Fruit fly (Drosophila melanogaster) whole organism, embryonic: ENCODE measurements around the gene CG12289.

Experiments used
- Atf-2 ChIP-seq: fragments of 200-800 bp; sonication (Bioruptor generic); optimal IDR thresholded peaks from 2 replicates; lab custom pipeline; 2016; ENCODE audit warnings: missing biosample characterization, missing genetic modification characterization
- Blimp-1 ChIP-seq: fragments of 200-800 bp; sonication (Bioruptor generic); optimal IDR thresholded peaks from 3 replicates; lab custom pipeline; 2018; ENCODE audit warnings: missing biosample characterization, missing genetic modification characterization, mild to moderate bottlenecking, moderate library complexity, missing genetic modification reagents
- CG10321 ChIP-seq: fragments of 200-800 bp; sonication (Bioruptor generic); IDR thresholded peaks from 2 replicates; pipeline ENCODE4 v1.3.6; 2022; ENCODE audit warnings: missing biosample characterization, missing genetic modification characterization
- CG12155 ChIP-seq: fragments of 200-800 bp; sonication (Bioruptor generic); optimal IDR thresholded peaks from 3 replicates; lab custom pipeline; 2016; ENCODE audit warnings: missing biosample characterization, missing genetic modification characterization
- CG12299 ChIP-seq: fragments of 200-800 bp; sonication (Bioruptor generic); optimal IDR thresholded peaks from 2 replicates; lab custom pipeline; 2018; ENCODE audit warnings: missing biosample characterization, mild to moderate bottlenecking, missing genetic modification characterization
- CG1233 ChIP-seq: fragments of 200-800 bp; sonication (Bioruptor generic); optimal IDR thresholded peaks from 4 replicates; lab custom pipeline; 2018; ENCODE audit warnings: missing biosample characterization, mild to moderate bottlenecking, missing genetic modification characterization
- CG12391 ChIP-seq: fragments of 200-800 bp; sonication (Bioruptor generic); optimal IDR thresholded peaks from 3 replicates; lab custom pipeline; 2018; ENCODE audit warnings: missing biosample characterization, mild to moderate bottlenecking, missing genetic modification characterization, moderate library complexity
- CG1603 ChIP-seq: fragments of 200-800 bp; sonication (Bioruptor generic); optimal IDR thresholded peaks from 2 replicates; lab custom pipeline; 2019; ENCODE audit warnings: missing biosample characterization, mild to moderate bottlenecking, missing genetic modification characterization, moderate library complexity
- CG16863 ChIP-seq: fragments of 200-800 bp; sonication (Bioruptor generic); optimal IDR thresholded peaks from 3 replicates; lab custom pipeline; 2016; ENCODE audit warnings: missing biosample characterization, missing genetic modification characterization
- CG17328 ChIP-seq: fragments of 200-800 bp; sonication (Bioruptor generic); IDR thresholded peaks from 2 replicates; pipeline ENCODE4 v1.3.6; 2022; ENCODE audit warnings: missing biosample characterization, missing genetic modification characterization
- CG17612 ChIP-seq: fragments of 200-800 bp; sonication (Bioruptor generic); IDR thresholded peaks from 2 replicates; pipeline ENCODE4 v1.3.6; 2022; ENCODE audit warnings: missing biosample characterization, missing genetic modification characterization
- CG17912 ChIP-seq: fragments of 200-800 bp; sonication (Bioruptor generic); optimal IDR thresholded peaks from 2 replicates; lab custom pipeline; 2018; ENCODE audit warnings: missing biosample characterization, mild to moderate bottlenecking, missing genetic modification characterization
- CG18011 ChIP-seq: fragments of 200-800 bp; sonication (Bioruptor generic); optimal IDR thresholded peaks from 2 replicates; lab custom pipeline; 2017; ENCODE audit warnings: missing biosample characterization, missing genetic modification characterization, mild to moderate bottlenecking, moderate library complexity, missing genotype
- CG42726 ChIP-seq: fragments of 200-800 bp; sonication (Bioruptor generic); IDR thresholded peaks from 2 replicates; pipeline ENCODE4 v1.3.6; 2022; ENCODE audit warnings: missing biosample characterization, missing genetic modification characterization; ENCODE audit not compliant: partially characterized antibody
- CG6854 ChIP-seq: fragments of 200-800 bp; sonication (Bioruptor generic); optimal IDR thresholded peaks from 3 replicates; lab custom pipeline; 2017; ENCODE audit warnings: missing biosample characterization, mild to moderate bottlenecking, missing genetic modification characterization
- CG7357 ChIP-seq: fragments of 200-800 bp; sonication (Bioruptor generic); IDR thresholded peaks from 3 replicates; pipeline ENCODE4 v1.3.6; 2022; ENCODE audit warnings: missing biosample characterization, missing genetic modification characterization
- CG7987 ChIP-seq: fragments of 200-800 bp; sonication (Bioruptor generic); optimal IDR thresholded peaks from 2 replicates; lab custom pipeline; 2018; ENCODE audit warnings: missing biosample characterization, mild to moderate bottlenecking, missing genetic modification characterization, moderate library complexity
- CG8089 ChIP-seq: fragments of 200-800 bp; sonication (Bioruptor generic); optimal IDR thresholded peaks from 3 replicates; lab custom pipeline; 2016; ENCODE audit warnings: missing biosample characterization, missing genetic modification characterization
- CG8765 ChIP-seq: fragments of 200-800 bp; sonication (Bioruptor generic); IDR thresholded peaks from 2 replicates; pipeline ENCODE4 v1.3.6; 2022; ENCODE audit warnings: missing biosample characterization, missing genetic modification characterization
- CG9876 ChIP-seq: fragments of 200-800 bp; sonication (Bioruptor generic); optimal IDR thresholded peaks from 2 replicates; lab custom pipeline; 2016; ENCODE audit warnings: missing biosample characterization, missing genetic modification characterization
- CHES-1-like ChIP-seq: fragments of 200-800 bp; sonication (Bioruptor generic); optimal IDR thresholded peaks from 2 replicates; lab custom pipeline; 2016; ENCODE audit warnings: missing biosample characterization, missing genetic modification characterization
- Chrac-16 ChIP-seq: fragments of 200-800 bp; sonication (Bioruptor generic); optimal IDR thresholded peaks from 3 replicates; lab custom pipeline; 2016; ENCODE audit warnings: missing biosample characterization, missing genetic modification characterization
- CrebB ChIP-seq: fragments of 200-800 bp; sonication (Bioruptor generic); optimal IDR thresholded peaks from 3 replicates; lab custom pipeline; 2018; ENCODE audit warnings: missing biosample characterization, mild to moderate bottlenecking, missing genetic modification characterization
- D19A ChIP-seq: fragments of 200-800 bp; optimal IDR thresholded peaks from 3 replicates; lab custom pipeline; 2019; ENCODE audit warnings: missing biosample characterization, mild to moderate bottlenecking, missing genetic modification characterization, moderate library complexity
- D19B ChIP-seq: fragments of 200-800 bp; sonication (Bioruptor generic); optimal IDR thresholded peaks from 2 replicates; lab custom pipeline; 2017; ENCODE audit warnings: missing biosample characterization, mild to moderate bottlenecking, missing genetic modification characterization
- Doc2 ChIP-seq: fragments of 200-800 bp; sonication (Bioruptor generic); IDR thresholded peaks from 2 replicates; pipeline ENCODE4 v1.3.6; 2022; ENCODE audit warnings: missing biosample characterization, missing genetic modification characterization
- HLH4C ChIP-seq: fragments of 200-800 bp; sonication (Bioruptor generic); IDR thresholded peaks from 3 replicates; pipeline ENCODE4 v1.3.6; 2022; ENCODE audit warnings: missing biosample characterization, missing genetic modification characterization; ENCODE audit not compliant: partially characterized antibody
- Hsf ChIP-seq: fragments of 200-800 bp; sonication (Bioruptor generic); optimal IDR thresholded peaks from 3 replicates; lab custom pipeline; 2016; ENCODE audit warnings: missing biosample characterization, missing genetic modification characterization
- Jarid2 ChIP-seq: fragments of 200-800 bp; sonication (Bioruptor generic); optimal IDR thresholded peaks from 3 replicates; lab custom pipeline; 2017; ENCODE audit warnings: mild to moderate bottlenecking, missing biosample characterization, missing genetic modification reagents, missing genetic modification characterization
- Lpt ChIP-seq: fragments of >200 bp; optimal IDR thresholded peaks from 2 replicates; lab custom pipeline; 2018; ENCODE audit warnings: missing biosample characterization, missing genetic modification characterization
- Optix ChIP-seq: fragments of 200-800 bp; sonication (Bioruptor generic); IDR thresholded peaks from 3 replicates; pipeline ENCODE4 v1.3.6; 2022; ENCODE audit warnings: missing biosample characterization, missing genetic modification characterization
- Sry-δ ChIP-seq: fragments of 200-800 bp; sonication (Bioruptor generic); optimal IDR thresholded peaks from 2 replicates; lab custom pipeline; 2016; ENCODE audit warnings: missing biosample characterization, missing genetic modification characterization
- TFAM ChIP-seq: fragments of 200-800 bp; sonication (Bioruptor generic); optimal IDR thresholded peaks from 2 replicates; lab custom pipeline; 2017; ENCODE audit warnings: missing biosample characterization, missing genetic modification characterization, inconsistent platforms
- Tbp ChIP-seq: fragments of >200 bp; optimal IDR thresholded peaks from 2 replicates; lab custom pipeline; 2018; ENCODE audit warnings: missing biosample characterization, missing genetic modification characterization
- Trl ChIP-seq, 3 experiments: fragments of >200 bp in 2 of 3; fragments of 200-800 bp in 1 of 3; sonication (Bioruptor generic) in 1 of 3; optimal IDR thresholded peaks; 2 replicates in 1 of 3; 3 replicates in 2 of 3; lab custom pipeline; 2016 to 2017; ENCODE audit warnings: missing biosample characterization in 1 of 3, missing genetic modification characterization in 1 of 3
- Vsx1 ChIP-seq: fragments of 200-800 bp; sonication (Bioruptor generic); optimal IDR thresholded peaks from 2 replicates; lab custom pipeline; 2017; ENCODE audit warnings: missing biosample characterization, mild to moderate bottlenecking, missing genetic modification characterization, missing genetic modification reagents
- ara ChIP-seq: fragments of 200-800 bp; sonication (Bioruptor generic); IDR thresholded peaks from 2 replicates; pipeline ENCODE4 v1.3.6; 2022; ENCODE audit warnings: missing biosample characterization, missing genetic modification characterization
- bigmax ChIP-seq: fragments of 200-800 bp; sonication (Bioruptor generic); optimal IDR thresholded peaks from 2 replicates; lab custom pipeline; 2018; ENCODE audit warnings: missing biosample characterization, mild to moderate bottlenecking, missing genetic modification characterization
- bsh ChIP-seq, 2 experiments: fragments of 200-800 bp; sonication (Bioruptor generic); optimal IDR thresholded peaks; 2 replicates each; lab custom pipeline; 2017 to 2018; ENCODE audit warnings: mild to moderate bottlenecking in 2 of 2, missing biosample characterization in 2 of 2, missing genetic modification characterization in 2 of 2, moderate library complexity in 1 of 2
- cad ChIP-seq: fragments of >200 bp; optimal IDR thresholded peaks from 2 replicates; lab custom pipeline; 2017; ENCODE audit warnings: missing biosample characterization, missing genetic modification characterization
- cas ChIP-seq: fragments of 200-800 bp; sonication (Bioruptor generic); IDR thresholded peaks from 2 replicates; pipeline ENCODE4 v1.3.6; 2022; ENCODE audit warnings: missing biosample characterization, missing genetic modification characterization
- cwo ChIP-seq: fragments of 200-800 bp; sonication (Bioruptor generic); optimal IDR thresholded peaks from 3 replicates; lab custom pipeline; 2017; ENCODE audit warnings: missing biosample characterization, missing genetic modification characterization, mild to moderate bottlenecking, moderate library complexity, missing genetic modification reagents
- fd96Cb ChIP-seq: fragments of 200-800 bp; sonication (Bioruptor generic); optimal IDR thresholded peaks from 2 replicates; lab custom pipeline; 2018; ENCODE audit warnings: missing biosample characterization, mild to moderate bottlenecking, missing genetic modification characterization, moderate library complexity
- ham ChIP-seq: fragments of 200-800 bp; sonication (Bioruptor generic); IDR thresholded peaks from 2 replicates; pipeline ENCODE4 v1.3.6; 2022; ENCODE audit warnings: missing biosample characterization, missing genetic modification characterization
- hth ChIP-seq: fragments of >200 bp; optimal IDR thresholded peaks from 2 replicates; lab custom pipeline; 2017; ENCODE audit warnings: inconsistent platforms
- ind ChIP-seq: fragments of 200-800 bp; sonication (Bioruptor generic); optimal IDR thresholded peaks from 3 replicates; lab custom pipeline; 2016; ENCODE audit warnings: missing biosample characterization, missing genetic modification characterization
- jing ChIP-seq: fragments of 200-800 bp; sonication (Bioruptor generic); optimal IDR thresholded peaks from 2 replicates; lab custom pipeline; 2018; ENCODE audit warnings: missing biosample characterization, mild to moderate bottlenecking, missing genetic modification characterization
- pfk ChIP-seq: fragments of 200-800 bp; sonication (Bioruptor generic); optimal IDR thresholded peaks from 2 replicates; lab custom pipeline; 2018; ENCODE audit warnings: missing biosample characterization, mild to moderate bottlenecking, missing genetic modification characterization, moderate library complexity
- sisA ChIP-seq: fragments of 200-800 bp; sonication (Bioruptor generic); IDR thresholded peaks from 2 replicates; pipeline ENCODE4 v1.3.6; 2022; ENCODE audit warnings: missing biosample characterization, missing genetic modification characterization
- sna ChIP-seq: fragments of 200-800 bp; sonication (Bioruptor generic); IDR thresholded peaks from 2 replicates; pipeline ENCODE4 v1.3.6; 2022; ENCODE audit warnings: missing biosample characterization, missing genetic modification characterization; ENCODE audit not compliant: partially characterized antibody
- tio ChIP-seq: fragments of 200-800 bp; sonication (Bioruptor generic); optimal IDR thresholded peaks from 2 replicates; lab custom pipeline; 2017; ENCODE audit warnings: missing biosample characterization, missing genetic modification characterization, inconsistent platforms
- zfh2 ChIP-seq: fragments of 200-800 bp; sonication (Bioruptor generic); optimal IDR thresholded peaks from 2 replicates; lab custom pipeline; 2016; ENCODE audit warnings: missing biosample characterization, missing genetic modification characterization

The CG12289 gene

DNA sequence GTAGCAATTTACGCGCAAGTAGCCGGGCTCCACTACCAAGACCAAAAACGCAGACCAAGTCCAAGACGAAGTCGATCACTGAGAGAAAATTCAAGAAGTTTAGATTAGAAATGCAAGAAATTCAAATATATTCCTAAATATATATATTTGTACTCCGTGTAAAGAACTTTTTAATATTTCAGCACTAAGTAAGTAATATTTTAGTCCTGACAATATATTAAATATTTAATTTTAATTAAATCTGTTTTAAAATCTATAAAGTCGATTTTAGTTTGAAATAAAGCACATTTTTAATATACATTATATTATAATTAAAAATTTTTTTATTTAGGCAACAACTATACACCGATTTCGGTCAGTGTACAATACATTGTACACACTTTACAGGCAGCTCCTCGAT, 8.7 kb upstream of the CG12289 start (continued):
- TF ChIP-seq Atf-2 (GFP tag; lab: Kevin White, UChicago) (no peak), Chrac-16 (no peak), cwo (peak; percentile 14), fd96Cb (tag; lab: Kevin White, UChicago) (peak; percentile 17), zfh2 (no peak), CG1233 (peak; percentile 3), CG7987 (GFP tag; lab: Kevin White, UChicago) (no peak), hth (lab: Kevin White, UChicago) (no peak), CG8765 (no peak), ham (GFP tag; lab: Robert Waterston, UW) (no peak), CG17612 (GFP tag; lab: Robert Waterston, UW) (no peak), jing (no peak), ind (GFP tag; lab: Kevin White, UChicago) (no peak), CG12299 (tag; lab: Kevin White, UChicago) (no peak), CG1603 (tag; lab: Kevin White, UChicago) (no peak), Optix (GFP tag; lab: Robert Waterston, UW) (no peak), CG42726 (GFP tag; lab: Robert Waterston, UW) (no peak), CG10321 (GFP tag; lab: Robert Waterston, UW) (no peak), Jarid2 (no peak), tio (GFP tag; lab: Kevin White, UChicago) (no peak), Lpt (GFP tag; lab: Kevin White, UChicago) (no peak), CG12155 (GFP tag; lab: Kevin White, UChicago) (no peak), CG7357 (GFP tag; lab: Robert Waterston, UW) (no peak), TFAM (no peak), CG12391 (tag; lab: Kevin White, UChicago) (peak; percentile 37), CG17328 (GFP tag; lab: Robert Waterston, UW) (no peak), Blimp-1 (GFP tag; lab: Kevin White, UChicago) (peak; percentile 41), CG16863 (GFP tag; lab: Kevin White, UChicago) (no peak), Vsx1 (GFP tag; lab: Kevin White, UChicago) (no peak), Trl (optimal IDR thresholded peaks at IDR 0.05; lab: Kevin White, UChicago) (no peak), Trl (GFP tag; optimal IDR thresholded peaks at IDR 0.05; lab: Kevin White, UChicago) (no peak), bigmax (GFP tag; lab: Kevin White, UChicago) (no peak), cad (no peak), CG6854 (GFP tag; lab: Kevin White, UChicago) (no peak), CrebB (tag; lab: Kevin White, UChicago) (no peak), sna (GFP tag; lab: Robert Waterston, UW) (no peak), Doc2 (GFP tag; lab: Robert Waterston, UW) (no peak), cas (GFP tag; lab: Robert Waterston, UW) (no peak), CG18011 (GFP tag; lab: Kevin White, UChicago) (no peak), Hsf (GFP tag; lab: Kevin White, UChicago) (no peak), CG8089 (GFP tag; lab: Kevin White, UChicago) (no peak), D19B (GFP tag; lab: Kevin White, UChicago) (no peak), pfk (GFP tag; lab: Kevin White, UChicago) (no peak), Tbp (no peak), CG17912 (GFP tag; lab: Kevin White, UChicago) (no peak), bsh (GFP tag; optimal IDR thresholded peaks at IDR 0.05; lab: Kevin White, UChicago) (peak in 1 of 2 experiments; percentile 31), CG9876 (GFP tag; lab: Kevin White, UChicago) (no peak), D19A (tag; lab: Kevin White, UChicago) (peak; percentile 39), HLH4C (GFP tag; lab: Robert Waterston, UW) (no peak), CHES-1-like (GFP tag; lab: Kevin White, UChicago) (no peak), sisA (no peak), Sry-δ (GFP tag; lab: Kevin White, UChicago) (no peak), ara (GFP tag; lab: Robert Waterston, UW) (no peak)
